Fruit fly (Drosophila melanogaster): ENCODE data around the gene Cpr65Ec.

The Cpr65Ec gene

DNA sequence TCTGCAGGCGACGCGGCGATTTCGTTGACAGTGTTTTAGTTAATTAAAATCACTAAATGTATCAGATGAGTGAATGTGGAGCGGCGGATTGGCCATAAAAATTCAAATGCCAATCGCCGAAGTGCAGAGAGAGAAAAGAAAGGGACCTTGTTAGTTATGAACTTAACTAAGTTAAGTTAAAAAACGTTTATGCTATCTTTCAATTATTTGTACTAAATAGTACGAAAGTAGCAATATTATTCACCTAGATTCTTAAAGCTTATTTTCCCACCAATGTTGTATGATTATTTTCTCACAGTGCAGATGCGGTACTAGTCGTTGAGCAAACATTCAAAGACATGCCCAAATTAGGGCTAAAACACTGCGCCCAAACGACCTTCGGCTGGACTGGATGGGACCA lies 2.2 kb upstream of the Cpr65Ec start (continued):
- peak; percentile 39 for TF ChIP-seq CG6813 (GFP tag; optimal IDR thresholded peaks at IDR 0.05)
- peak; percentile 38; the same call in 1 of the 2 replicates for TF ChIP-seq chm (GFP tag; IDR thresholded peaks at IDR 0.05)
- TF ChIP-seq sna (GFP tag; IDR thresholded peaks at IDR 0.05; ENCODE audit: partially characterized antibody), result no peak
- peak; percentile 54; the same call in 1 of the 2 replicates for TF ChIP-seq CG6272 (GFP tag; IDR thresholded peaks at IDR 0.05)
- peak; percentile 13; the same call in 1 of the 3 replicates for TF ChIP-seq sr (GFP tag; IDR thresholded peaks at IDR 0.05)
- peak; percentile 22 for TF ChIP-seq CG6854 (GFP tag; optimal IDR thresholded peaks at IDR 0.05)
- TF ChIP-seq wor (GFP tag; IDR thresholded peaks at IDR 0.05), result 0 out of 2 replicates have a peak, but pooled peaks have one; percentile 29
- peak; percentile 24 for TF ChIP-seq Deaf1 (tag; optimal IDR thresholded peaks at IDR 0.05)
- TF ChIP-seq ttk (GFP tag; IDR thresholded peaks at IDR 0.05), result peak; percentile 79
- peak; percentile 25 for TF ChIP-seq Six4 (GFP tag; optimal IDR thresholded peaks at IDR 0.05)
- no peak for TF ChIP-seq CG7987 (GFP tag; optimal IDR thresholded peaks at IDR 0.05)
- no peak for TF ChIP-seq CG4617 (GFP tag; optimal IDR thresholded peaks at IDR 0.05; ENCODE audit: borderline replicate concordance)
- TF ChIP-seq CG18599 (GFP tag; optimal IDR thresholded peaks at IDR 0.05), result peak; percentile 69
- peak; percentile 56 for TF ChIP-seq CG4730 (GFP tag; IDR thresholded peaks at IDR 0.05)
- TF ChIP-seq Mrtf (GFP tag; IDR thresholded peaks at IDR 0.05), result peak; percentile 69; the same call in 1 of the 3 replicates
- peak; percentile 59 for TF ChIP-seq Xbp1 (GFP tag; optimal IDR thresholded peaks at IDR 0.05)
- peak; percentile 60 for TF ChIP-seq abd-A (tag; optimal IDR thresholded peaks at IDR 0.05)
- no peak for TF ChIP-seq CG7963 (GFP tag; IDR thresholded peaks at IDR 0.05; ENCODE audit: partially characterized antibody)
- TF ChIP-seq CG17359 (tag; optimal IDR thresholded peaks at IDR 0.05), result peak; percentile 80
- TF ChIP-seq Fer3 (tag; optimal IDR thresholded peaks at IDR 0.05), result peak; percentile 65
- TF ChIP-seq Hr3 (GFP tag; optimal IDR thresholded peaks at IDR 0.05), result peak; percentile 28
- TF ChIP-seq CG12155 (GFP tag; optimal IDR thresholded peaks at IDR 0.05), result no peak
- TF ChIP-seq CHES-1-like (GFP tag; optimal IDR thresholded peaks at IDR 0.05), result no peak
- no peak for TF ChIP-seq Mad (GFP tag; optimal IDR thresholded peaks at IDR 0.05)
- no peak for TF ChIP-seq shn (GFP tag; optimal IDR thresholded peaks at IDR 0.05)
- TF ChIP-seq CG17186 (GFP tag; optimal IDR thresholded peaks at IDR 0.05), result no peak
- peak; percentile 81 for TF ChIP-seq CG2678 (tag; optimal IDR thresholded peaks at IDR 0.05)
- no peak for TF ChIP-seq wek (GFP tag; optimal IDR thresholded peaks at IDR 0.05)
- peak in 1 of 2 experiments; percentile 74 for TF ChIP-seq Hr51 (GFP tag; optimal IDR thresholded peaks at IDR 0.05)
- TF ChIP-seq CG10959 (GFP tag; IDR thresholded peaks at IDR 0.05), result no peak
- no peak for TF ChIP-seq CG17568 (GFP tag; optimal IDR thresholded peaks at IDR 0.05)
- peak; percentile 82 for TF ChIP-seq CG2712 (tag; optimal IDR thresholded peaks at IDR 0.05)
- TF ChIP-seq scrt (GFP tag; optimal IDR thresholded peaks at IDR 0.05), result peak; percentile 58
- TF ChIP-seq CG14667 (GFP tag; IDR thresholded peaks at IDR 0.05), result peak; percentile 68
- TF ChIP-seq zen (tag; optimal IDR thresholded peaks at IDR 0.05), result peak; percentile 25
- peak; percentile 62 for TF ChIP-seq ems (GFP tag; optimal IDR thresholded peaks at IDR 0.05)
- TF ChIP-seq CG14860 (GFP tag; IDR thresholded peaks at IDR 0.05; ENCODE audit: partially characterized antibody), result no peak
- TF ChIP-seq Nf-YA (GFP tag; IDR thresholded peaks at IDR 0.05), result 0 out of 2 replicates have a peak, but pooled peaks have one; percentile 48
- TF ChIP-seq CTCF (GFP tag; optimal IDR thresholded peaks at IDR 0.05), result no peak
- no peak; the same call in 1 of the 2 replicates for TF ChIP-seq Atf6 (GFP tag; IDR thresholded peaks at IDR 0.05)
- TF ChIP-seq CG12299 (tag; optimal IDR thresholded peaks at IDR 0.05), result no peak
- peak; percentile 77 for TF ChIP-seq gem (tag; optimal IDR thresholded peaks at IDR 0.05)
- peak; percentile 69 for TF ChIP-seq B-H1 (GFP tag; IDR thresholded peaks at IDR 0.05)
- no peak for TF ChIP-seq CG16813 (GFP tag; IDR thresholded peaks at IDR 0.05; ENCODE audit: partially characterized antibody)
- TF ChIP-seq bigmax (GFP tag; optimal IDR thresholded peaks at IDR 0.05), result no peak
- no peak for TF ChIP-seq CG4328 (GFP tag; optimal IDR thresholded peaks at IDR 0.05)
- no peak for TF ChIP-seq CG2889 (GFP tag; IDR thresholded peaks at IDR 0.05)
- TF ChIP-seq CG10431 (GFP tag; optimal IDR thresholded peaks at IDR 0.05), result no peak
- no peak for TF ChIP-seq CG10462 (GFP tag; optimal IDR thresholded peaks at IDR 0.05)
- peak; percentile 50 for TF ChIP-seq H2.0 (GFP tag; IDR thresholded peaks at IDR 0.05)

Measured in whole organism, embryonic.